Worm (Caenorhabditis elegans) whole organism, L3 larva: ENCODE measurements around the gene srx-58.

Source experiments
- ZK546.5 ChIP-seq: sonication (generic microtip); optimal IDR thresholded peaks from 2 replicates; lab custom pipeline; 2017; ENCODE audit warnings: missing biosample characterization, missing genetic modification characterization
- aly-2 ChIP-seq: fragments of 150-350 bp; optimal IDR thresholded peaks from 2 replicates; lab custom pipeline; 2014; ENCODE audit warnings: missing biosample characterization, missing genetic modification characterization
- ama-1 ChIP-seq: fragments of 150-350 bp; optimal IDR thresholded peaks from 2 replicates; lab custom pipeline; 2018
- ceh-16 ChIP-seq: sonication (generic microtip); optimal IDR thresholded peaks from 2 replicates; lab custom pipeline; 2017; ENCODE audit warnings: missing biosample characterization, missing genetic modification characterization
- ceh-82 ChIP-seq: fragments of 150-350 bp; optimal IDR thresholded peaks from 2 replicates; lab custom pipeline; 2014; ENCODE audit warnings: missing biosample characterization, missing genetic modification characterization
- ceh-9 ChIP-seq: sonication (generic microtip); optimal IDR thresholded peaks from 2 replicates; lab custom pipeline; 2018; ENCODE audit warnings: missing biosample characterization, missing genetic modification characterization
- daf-12 ChIP-seq: fragments of 150-350 bp; optimal IDR thresholded peaks from 2 replicates; lab custom pipeline; 2014; ENCODE audit warnings: missing biosample characterization, missing genetic modification reagents, missing genetic modification characterization
- elt-2 ChIP-seq: sonication (generic microtip); optimal IDR thresholded peaks from 2 replicates; lab custom pipeline; 2016; ENCODE audit warnings: missing genetic modification reagents, mild to moderate bottlenecking, missing genetic modification characterization, missing compliant biosample characterization
- elt-3 ChIP-seq, 3 experiments: fragments of 150-350 bp in 1 of 3; sonication (generic microtip) in 2 of 3; optimal IDR thresholded peaks; 2 replicates in 2 of 3; 4 replicates in 1 of 3; lab custom pipeline; 2014 to 2017; ENCODE audit warnings: missing biosample characterization in 3 of 3, missing genetic modification characterization in 3 of 3
- eor-1 ChIP-seq, 2 experiments: fragments of 150-350 bp; optimal IDR thresholded peaks; 2 replicates each; lab custom pipeline; 2014 to 2018; ENCODE audit warnings: missing biosample characterization in 2 of 2, missing genetic modification characterization in 2 of 2
- fkh-2 ChIP-seq: fragments of 150-350 bp; optimal IDR thresholded peaks from 2 replicates; lab custom pipeline; 2014; ENCODE audit warnings: missing biosample characterization, missing genetic modification reagents, missing genetic modification characterization
- fos-1 ChIP-seq: fragments of 150-350 bp; optimal IDR thresholded peaks from 2 replicates; lab custom pipeline; 2014; ENCODE audit warnings: missing biosample characterization, missing genetic modification characterization
- jun-1 ChIP-seq: fragments of 150-350 bp; optimal IDR thresholded peaks from 2 replicates; lab custom pipeline; 2014; ENCODE audit warnings: missing biosample characterization, missing genetic modification reagents, missing genetic modification characterization
- lin-39 ChIP-seq: fragments of 150-350 bp; optimal IDR thresholded peaks from 2 replicates; lab custom pipeline; 2018; ENCODE audit warnings: missing biosample characterization, missing genetic modification reagents, missing genetic modification characterization
- lsy-12 ChIP-seq: sonication (generic microtip); optimal IDR thresholded peaks from 2 replicates; lab custom pipeline; 2016; ENCODE audit warnings: mild to moderate bottlenecking, missing genetic modification characterization, missing compliant biosample characterization
- mdl-1 ChIP-seq: fragments of 150-350 bp; optimal IDR thresholded peaks from 2 replicates; lab custom pipeline; 2014; ENCODE audit warnings: missing biosample characterization, missing genetic modification characterization
- mml-1 ChIP-seq: fragments of 150-350 bp; sonication (generic microtip); optimal IDR thresholded peaks from 3 replicates; lab custom pipeline; 2014; ENCODE audit warnings: missing biosample characterization, missing genetic modification characterization
- nfya-1 ChIP-seq: sonication (generic microtip); optimal IDR thresholded peaks from 2 replicates; lab custom pipeline; 2017; ENCODE audit warnings: missing genetic modification characterization, mild to moderate bottlenecking, missing compliant biosample characterization, antibody characterized with exemption, moderate library complexity; ENCODE audit not compliant: insufficient read depth
- nhr-11 ChIP-seq: fragments of 150-350 bp; optimal IDR thresholded peaks from 2 replicates; lab custom pipeline; 2014; ENCODE audit warnings: missing biosample characterization, missing genetic modification characterization
- nhr-12 ChIP-seq: fragments of 150-350 bp; optimal IDR thresholded peaks from 2 replicates; lab custom pipeline; 2014; ENCODE audit warnings: missing biosample characterization, missing genetic modification characterization
- nhr-23 ChIP-seq: fragments of 150-350 bp; optimal IDR thresholded peaks from 2 replicates; lab custom pipeline; 2014; ENCODE audit warnings: missing biosample characterization, missing genetic modification reagents, missing genetic modification characterization
- nhr-237 ChIP-seq: fragments of 150-350 bp; optimal IDR thresholded peaks from 2 replicates; lab custom pipeline; 2014; ENCODE audit warnings: missing biosample characterization, missing genetic modification characterization
- nhr-43 ChIP-seq: sonication (generic microtip); optimal IDR thresholded peaks from 2 replicates; lab custom pipeline; 2016; ENCODE audit warnings: mild to moderate bottlenecking, missing genetic modification characterization, missing compliant biosample characterization; ENCODE audit not compliant: poor library complexity, severe bottlenecking
- nhr-77 ChIP-seq: fragments of 150-350 bp; optimal IDR thresholded peaks from 2 replicates; lab custom pipeline; 2014; ENCODE audit warnings: missing biosample characterization, missing genetic modification characterization
- pqm-1 ChIP-seq: fragments of 150-350 bp; optimal IDR thresholded peaks from 2 replicates; lab custom pipeline; 2017; ENCODE audit warnings: missing biosample characterization, missing genetic modification characterization, inconsistent platforms
- skn-1 ChIP-seq: fragments of 150-350 bp; optimal IDR thresholded peaks from 2 replicates; lab custom pipeline; 2014; ENCODE audit warnings: missing biosample characterization, missing genetic modification characterization
- snpc-4 ChIP-seq: fragments of 150-350 bp; optimal IDR thresholded peaks from 2 replicates; lab custom pipeline; 2014; ENCODE audit warnings: missing biosample characterization, missing genetic modification characterization
- tbx-2 ChIP-seq: sonication (generic microtip); optimal IDR thresholded peaks from 2 replicates; lab custom pipeline; 2016; ENCODE audit warnings: mild to moderate bottlenecking, missing genetic modification characterization, missing compliant biosample characterization
- unc-39 ChIP-seq: sonication (generic microtip); optimal IDR thresholded peaks from 4 replicates; lab custom pipeline; 2017; ENCODE audit warnings: missing biosample characterization, missing genetic modification characterization
- zag-1 ChIP-seq: fragments of 150-350 bp; optimal IDR thresholded peaks from 2 replicates; lab custom pipeline; 2014; ENCODE audit warnings: missing biosample characterization, missing genetic modification characterization
- ztf-11 ChIP-seq: fragments of 150-350 bp; optimal IDR thresholded peaks from 2 replicates; lab custom pipeline; 2014; ENCODE audit warnings: missing biosample characterization, missing genetic modification characterization
- ztf-4 ChIP-seq: fragments of 150-350 bp; optimal IDR thresholded peaks from 2 replicates; lab custom pipeline; 2014; ENCODE audit warnings: missing biosample characterization, missing genetic modification characterization

The srx-58 gene

DNA sequence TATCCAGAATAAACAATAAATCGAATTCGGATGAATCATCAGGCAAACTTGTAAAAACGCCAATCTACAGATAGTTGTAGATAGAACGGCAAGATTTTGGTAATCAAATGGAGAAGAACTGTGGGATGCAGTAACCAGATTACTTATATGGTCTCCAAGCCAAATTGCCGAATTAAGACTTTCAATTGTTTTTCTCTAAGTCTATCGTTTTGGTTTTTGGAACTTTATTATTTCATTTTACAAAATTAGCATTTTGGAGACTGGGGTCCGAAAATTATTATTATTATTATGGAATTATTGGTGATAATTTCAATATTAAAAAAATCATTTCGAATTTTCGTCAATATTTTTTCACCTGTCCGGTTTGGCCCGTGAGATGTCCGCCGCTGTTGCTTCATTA, 13.1 kb upstream of the srx-58 start, which contains the start of gene clec-228:
Gene clec-228, minus strand, starts transcription at position 101 of the 400 bp plus-strand sequence.
- TF ChIP-seq nhr-77 (tag; lab: Kevin White, UChicago) (no peak), mml-1 (tag; lab: Kevin White, UChicago) (no peak), zag-1 (no peak), ztf-11 (tag; lab: Kevin White, UChicago) (no peak), tbx-2 (tag; lab: Kevin White, UChicago) (no peak), nhr-23 (no peak), daf-12 (no peak), unc-39 (tag; lab: Kevin White, UChicago) (no peak), nhr-43 (tag; lab: Kevin White, UChicago) (no peak), snpc-4 (tag; lab: Kevin White, UChicago) (no peak), pqm-1 (no peak), nhr-12 (tag; lab: Kevin White, UChicago) (no peak)

DNA sequence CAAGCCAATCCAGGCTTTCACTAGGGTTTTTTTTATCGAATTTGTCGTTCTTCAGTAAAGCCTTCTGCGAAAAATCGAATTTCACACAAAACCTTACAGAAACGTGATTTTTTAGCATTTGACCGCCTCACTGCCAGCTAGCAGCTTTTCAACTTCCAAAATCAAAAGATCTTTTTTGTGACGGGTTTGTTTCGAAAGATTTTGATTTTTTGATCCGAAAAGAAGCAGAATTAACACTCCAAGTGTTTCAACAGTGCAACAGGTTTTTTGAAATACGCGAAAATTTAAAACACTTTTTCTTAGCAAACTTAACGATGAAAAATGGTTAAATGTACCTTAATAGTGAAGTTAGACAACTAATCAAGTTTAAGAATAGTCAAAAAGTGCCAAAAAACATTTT, 11.1 kb upstream of the srx-58 start, which contains the start of gene clec-229:
Gene clec-229, minus strand, starts transcription at position 101 of the 400 bp plus-strand sequence.
- TF ChIP-seq mml-1 (tag; lab: Kevin White, UChicago) (no peak), ztf-4 (no peak), nfya-1 (tag; lab: Kevin White, UChicago) (no peak), fkh-2 (no peak), ZK546.5 (tag; lab: Kevin White, UChicago) (no peak), elt-3 (tag; optimal IDR thresholded peaks at IDR 0.05; lab: Kevin White, UChicago) (no peak), skn-1 (tag; lab: Kevin White, UChicago) (no peak), nhr-12 (tag; lab: Kevin White, UChicago) (no peak), aly-2 (tag; lab: Kevin White, UChicago) (no peak), unc-39 (tag; lab: Kevin White, UChicago) (no peak), eor-1 (tag; optimal IDR thresholded peaks at IDR 0.05; lab: Kevin White, UChicago) (no peak), snpc-4 (tag; lab: Kevin White, UChicago) (no peak), lsy-12 (no peak), nhr-237 (no peak), ceh-9 (tag; lab: Kevin White, UChicago) (no peak)

DNA sequence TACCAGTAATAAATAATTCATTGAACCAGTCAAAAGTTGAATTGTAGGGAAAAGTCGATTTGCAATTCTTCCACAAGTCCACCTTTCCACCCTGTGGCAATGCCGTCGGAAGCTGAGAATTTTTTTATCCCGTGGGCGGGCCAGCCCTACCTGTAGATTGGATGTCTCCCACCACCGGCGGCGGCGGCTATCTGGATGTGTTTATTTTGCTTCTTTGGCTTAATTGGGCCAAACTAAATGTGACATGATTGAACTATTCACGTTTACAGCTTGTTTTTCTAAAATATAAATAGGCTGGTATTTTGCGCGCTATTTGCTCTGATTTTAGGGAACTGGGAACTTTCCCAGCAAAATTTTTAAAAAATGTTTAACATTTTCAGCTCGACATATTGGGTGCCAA, 8.0 kb upstream of the srx-58 start, which contains the start of gene wrt-8:
Gene wrt-8, minus strand, starts transcription at position 101 of the 400 bp plus-strand sequence.
- TF ChIP-seq fos-1 (tag; lab: Kevin White, UChicago) = no peak
- no peak for TF ChIP-seq ama-1 (lab: Kevin White, UChicago)
- no peak for TF ChIP-seq mml-1 (tag; lab: Kevin White, UChicago)
- TF ChIP-seq ceh-16 = no peak

DNA sequence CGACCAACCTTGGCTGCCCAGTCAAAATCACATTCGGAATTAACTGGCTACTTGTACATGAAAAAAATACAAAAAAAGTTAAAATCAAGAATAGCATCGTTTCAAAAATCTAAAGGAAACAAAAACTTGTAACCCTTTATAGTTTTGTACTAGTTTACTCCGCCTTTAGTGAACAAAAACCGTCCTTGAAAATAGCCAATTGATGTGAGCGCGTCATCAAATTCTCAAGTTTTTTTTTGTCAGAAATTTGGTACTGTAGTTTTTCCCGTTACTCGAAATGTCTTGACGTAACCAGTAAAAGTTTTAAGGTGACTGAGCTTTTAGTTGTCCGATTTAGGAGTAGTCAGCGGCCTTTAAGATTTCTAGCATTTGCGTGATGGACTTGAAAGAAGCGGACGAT, 5.2 kb upstream of the srx-58 start, which contains the start of gene C29F3.3:
Gene C29F3.3, minus strand, starts transcription at position 101 of the 400 bp plus-strand sequence.
- TF ChIP-seq nfya-1 (tag; lab: Kevin White, UChicago) = no peak

DNA sequence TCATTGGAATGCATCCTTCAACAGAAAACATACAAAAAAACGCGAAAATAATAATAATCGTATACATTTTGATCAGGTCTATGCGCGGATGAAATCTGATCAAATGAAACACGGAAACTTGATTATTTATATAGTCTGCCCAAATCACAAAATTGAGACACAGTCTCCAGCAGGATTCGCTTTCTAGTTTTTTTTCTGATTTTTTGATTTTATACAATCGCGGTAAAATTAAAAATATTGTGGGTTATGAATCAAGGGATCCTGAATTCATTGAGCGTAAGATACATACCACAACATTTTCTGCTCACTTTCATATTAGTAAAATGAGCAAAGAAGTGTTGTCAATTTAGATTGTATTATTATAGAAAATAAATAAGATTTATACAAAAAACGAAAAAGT, 3.4 kb upstream of the srx-58 start, which contains the start of gene clec-230:
Gene clec-230, minus strand, starts transcription at position 101 of the 400 bp plus-strand sequence.
- TF ChIP-seq nhr-11 (tag; lab: Kevin White, UChicago) (no peak), ceh-82 (no peak), mdl-1 (tag; lab: Kevin White, UChicago) (no peak), elt-2 (tag; lab: Kevin White, UChicago) (no peak)

DNA sequence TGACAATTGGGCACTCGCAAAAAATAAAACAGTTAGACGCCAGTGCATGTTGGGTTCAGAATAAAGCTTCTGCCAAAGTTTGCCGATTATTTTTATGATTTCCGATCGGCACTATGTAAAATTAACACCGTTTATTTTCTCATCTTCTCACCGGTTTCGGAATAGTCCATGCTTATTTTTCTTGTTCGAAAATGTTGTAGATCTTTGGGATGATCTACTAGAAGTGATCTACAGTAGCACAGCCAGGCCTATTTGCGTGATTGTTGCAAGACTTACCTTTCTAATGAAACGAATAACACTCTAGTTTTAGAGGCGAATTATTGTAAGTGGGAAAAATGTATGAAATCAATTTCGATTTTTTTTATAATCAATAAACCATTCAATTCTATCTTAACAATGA, 1.9 kb upstream of the srx-58 start, which contains the start of gene clec-231:
Gene clec-231, minus strand, starts transcription at position 101 of the 400 bp plus-strand sequence.
- TF ChIP-seq mdl-1 (tag; lab: Kevin White, UChicago) = no peak
- TF ChIP-seq lin-39 (tag; lab: Kevin White, UChicago) = no peak
- TF ChIP-seq unc-39 (tag; lab: Kevin White, UChicago) = no peak
- no peak for TF ChIP-seq jun-1 (tag; lab: Kevin White, UChicago)
- TF ChIP-seq nhr-12 (tag; lab: Kevin White, UChicago) = no peak
- no peak for TF ChIP-seq lsy-12
- no peak for TF ChIP-seq ceh-82
